Worm (Caenorhabditis elegans) whole organism, L1 larva: ENCODE measurements around the gene lam-1.

Source experiments
- F16B12.6 ChIP-seq: fragments of 150-350 bp; optimal IDR thresholded peaks from 2 replicates; lab custom pipeline; 2014; ENCODE audit warnings: missing biosample characterization, missing genetic modification characterization
- Y116A8C.19 ChIP-seq: sonication (generic microtip); optimal IDR thresholded peaks from 2 replicates; lab custom pipeline; 2016; ENCODE audit warnings: missing compliant biosample characterization, missing genetic modification characterization, borderline replicate concordance
- aha-1 ChIP-seq: fragments of 150-350 bp; optimal IDR thresholded peaks from 2 replicates; lab custom pipeline; 2014; ENCODE audit warnings: missing biosample characterization, missing genetic modification characterization
- aly-2 ChIP-seq: fragments of 150-350 bp; optimal IDR thresholded peaks from 2 replicates; lab custom pipeline; 2014; ENCODE audit warnings: missing biosample characterization, missing genetic modification characterization
- blmp-1 ChIP-seq: fragments of 150-350 bp; optimal IDR thresholded peaks from 2 replicates; lab custom pipeline; 2014; ENCODE audit warnings: missing biosample characterization, missing genetic modification characterization
- ceh-88 ChIP-seq: fragments of 200-800 bp; sonication (Bioruptor generic); IDR thresholded peaks from 2 replicates; pipeline ENCODE4 v1.3.6; 2022; ENCODE audit warnings: missing genetic modification characterization, missing compliant biosample characterization
- ces-1 ChIP-seq: fragments of 150-350 bp; optimal IDR thresholded peaks from 2 replicates; lab custom pipeline; 2014; ENCODE audit warnings: missing biosample characterization, missing genetic modification reagents, missing genetic modification characterization
- dpl-1 ChIP-seq, 3 experiments: fragments of 150-350 bp in 2 of 3; sonication (generic microtip) in 1 of 3; optimal IDR thresholded peaks; 2 replicates each; lab custom pipeline; 2014 to 2017; ENCODE audit warnings: missing biosample characterization in 3 of 3, missing genetic modification characterization in 3 of 3, missing genetic modification reagents in 3 of 3
- dsc-1 ChIP-seq: sonication (generic microtip); optimal IDR thresholded peaks from 2 replicates; lab custom pipeline; 2016; ENCODE audit warnings: mild to moderate bottlenecking, missing genetic modification characterization, missing compliant biosample characterization
- efl-1 ChIP-seq, 4 experiments: fragments of 150-350 bp; optimal IDR thresholded peaks in 3 of 4; peaks in 1 of 4; 1 replicate in 1 of 4; 2 replicates in 3 of 4; lab custom pipeline; 2014; ENCODE audit warnings: missing biosample characterization in 2 of 4, missing genetic modification characterization in 2 of 4, missing genetic modification reagents in 2 of 4
- efl-3 ChIP-seq: fragments of 200-800 bp; sonication (Bioruptor generic); optimal IDR thresholded peaks from 2 replicates; lab custom pipeline; 2018; ENCODE audit warnings: mild to moderate bottlenecking, missing genetic modification characterization, missing compliant biosample characterization
- egl-13 ChIP-seq: sonication (generic microtip); optimal IDR thresholded peaks from 2 replicates; lab custom pipeline; 2016; ENCODE audit warnings: missing genotype, missing genetic modification reagents, missing genetic modification characterization, missing compliant biosample characterization
- elt-2 ChIP-seq: sonication (generic microtip); optimal IDR thresholded peaks from 2 replicates; lab custom pipeline; 2016; ENCODE audit warnings: missing genetic modification characterization, mild to moderate bottlenecking, inconsistent platforms, missing compliant biosample characterization, missing genetic modification reagents
- elt-3 ChIP-seq, 6 experiments: fragments of 150-350 bp in 1 of 6; sonication (generic microtip); optimal IDR thresholded peaks; 2 replicates each; lab custom pipeline; 2017 to 2018; ENCODE audit warnings: missing biosample characterization in 6 of 6, missing genetic modification characterization in 6 of 6, inconsistent platforms in 1 of 6
- fkh-4 ChIP-seq: sonication (generic microtip); optimal IDR thresholded peaks from 2 replicates; lab custom pipeline; 2016; ENCODE audit warnings: missing compliant biosample characterization, missing genetic modification characterization, borderline replicate concordance
- hlh-4 ChIP-seq: sonication (generic microtip); optimal IDR thresholded peaks from 2 replicates; lab custom pipeline; 2016; ENCODE audit warnings: mild to moderate bottlenecking, missing genetic modification characterization, missing compliant biosample characterization
- isw-1 ChIP-seq: fragments of 200-800 bp; sonication (Bioruptor generic); IDR thresholded peaks from 2 replicates; pipeline ENCODE4 v1.3.6; 2022; ENCODE audit warnings: missing genetic modification characterization, missing compliant biosample characterization
- lin-14 ChIP-seq: fragments of 200-800 bp; sonication (Bioruptor generic); optimal IDR thresholded peaks from 2 replicates; lab custom pipeline; 2018; ENCODE audit warnings: mild to moderate bottlenecking, missing genetic modification characterization, moderate library complexity, missing compliant biosample characterization
- lin-15B ChIP-seq: fragments of 150-350 bp; sonication (generic microtip); optimal IDR thresholded peaks from 3 replicates; lab custom pipeline; 2014; ENCODE audit warnings: missing biosample characterization, missing genetic modification characterization
- lin-35 ChIP-seq, 2 experiments: fragments of 150-350 bp; optimal IDR thresholded peaks; 2 replicates each; lab custom pipeline; 2014; ENCODE audit warnings: missing biosample characterization in 2 of 2, missing genetic modification characterization in 2 of 2, missing genetic modification reagents in 2 of 2
- lsy-2 ChIP-seq, 2 experiments: fragments of 150-350 bp; optimal IDR thresholded peaks; 2 replicates each; lab custom pipeline; 2014; ENCODE audit warnings: missing biosample characterization in 2 of 2, missing genetic modification characterization in 2 of 2
- mab-9 ChIP-seq: fragments of 200-800 bp; sonication (Bioruptor generic); IDR thresholded peaks from 2 replicates; pipeline ENCODE4 v1.3.6; 2022; ENCODE audit warnings: missing genetic modification reagents, missing genetic modification characterization, missing compliant biosample characterization
- mep-1 ChIP-seq: fragments of 150-350 bp; optimal IDR thresholded peaks from 2 replicates; lab custom pipeline; 2014; ENCODE audit warnings: missing biosample characterization, missing genetic modification characterization
- nhr-11 ChIP-seq: fragments of 150-350 bp; optimal IDR thresholded peaks from 2 replicates; lab custom pipeline; 2014; ENCODE audit warnings: missing biosample characterization, missing genetic modification characterization
- nhr-12 ChIP-seq: sonication (generic microtip); optimal IDR thresholded peaks from 2 replicates; lab custom pipeline; 2017; ENCODE audit warnings: missing biosample characterization, missing genetic modification characterization
- nhr-20 ChIP-seq: sonication (generic microtip); optimal IDR thresholded peaks from 2 replicates; lab custom pipeline; 2016; ENCODE audit warnings: mild to moderate bottlenecking, missing genetic modification characterization, missing compliant biosample characterization
- nhr-28 ChIP-seq: fragments of 150-350 bp; optimal IDR thresholded peaks from 2 replicates; lab custom pipeline; 2014; ENCODE audit warnings: missing biosample characterization, missing genetic modification characterization
- nhr-47 ChIP-seq: sonication (generic microtip); optimal IDR thresholded peaks from 2 replicates; lab custom pipeline; 2016; ENCODE audit warnings: mild to moderate bottlenecking, missing genetic modification characterization, moderate library complexity, missing compliant biosample characterization
- nhr-71 ChIP-seq: sonication (generic microtip); optimal IDR thresholded peaks from 2 replicates; lab custom pipeline; 2016; ENCODE audit warnings: mild to moderate bottlenecking, missing genetic modification characterization, moderate library complexity, missing compliant biosample characterization
- nhr-76 ChIP-seq: sonication (generic microtip); optimal IDR thresholded peaks from 2 replicates; lab custom pipeline; 2017; ENCODE audit warnings: missing biosample characterization, missing genetic modification characterization
- nhr-84 ChIP-seq: sonication (generic microtip); optimal IDR thresholded peaks from 2 replicates; lab custom pipeline; 2017; ENCODE audit warnings: missing biosample characterization, missing genetic modification characterization
- nhr-90 ChIP-seq: sonication (generic microtip); optimal IDR thresholded peaks from 2 replicates; lab custom pipeline; 2016; ENCODE audit warnings: mild to moderate bottlenecking, missing genetic modification characterization, missing compliant biosample characterization; ENCODE audit not compliant: poor library complexity
- pax-3 ChIP-seq: fragments of 200-800 bp; sonication (Bioruptor generic); optimal IDR thresholded peaks from 2 replicates; lab custom pipeline; 2018; ENCODE audit warnings: mild to moderate bottlenecking, missing genetic modification characterization, moderate library complexity, missing compliant biosample characterization
- rnt-1 ChIP-seq: sonication (generic microtip); optimal IDR thresholded peaks from 2 replicates; lab custom pipeline; 2016; ENCODE audit warnings: mild to moderate bottlenecking, missing genetic modification characterization, moderate library complexity, missing compliant biosample characterization
- snpc-4 ChIP-seq: fragments of 150-350 bp; optimal IDR thresholded peaks from 2 replicates; lab custom pipeline; 2014; ENCODE audit warnings: missing biosample characterization, missing genetic modification characterization
- snu-23 ChIP-seq: sonication (generic microtip); optimal IDR thresholded peaks from 2 replicates; lab custom pipeline; 2016; ENCODE audit warnings: missing genetic modification characterization, missing compliant biosample characterization
- sox-4 ChIP-seq: sonication (generic microtip); optimal IDR thresholded peaks from 2 replicates; lab custom pipeline; 2016; ENCODE audit warnings: missing genetic modification characterization, missing compliant biosample characterization
- sup-37 ChIP-seq: fragments of 200-800 bp; sonication (Bioruptor generic); optimal IDR thresholded peaks from 2 replicates; lab custom pipeline; 2018; ENCODE audit warnings: mild to moderate bottlenecking, missing genetic modification characterization, missing compliant biosample characterization
- tbx-2 ChIP-seq: sonication (generic microtip); optimal IDR thresholded peaks from 2 replicates; lab custom pipeline; 2016; ENCODE audit warnings: missing genetic modification characterization, missing compliant biosample characterization
- tlp-1 ChIP-seq: fragments of 150-350 bp; optimal IDR thresholded peaks from 2 replicates; lab custom pipeline; 2014; ENCODE audit warnings: missing biosample characterization, missing genetic modification characterization
- unc-130 ChIP-seq: fragments of 150-350 bp; optimal IDR thresholded peaks from 2 replicates; lab custom pipeline; 2017; ENCODE audit warnings: missing biosample characterization, missing genetic modification characterization, inconsistent platforms
- unc-62 ChIP-seq: fragments of 150-350 bp; optimal IDR thresholded peaks from 2 replicates; lab custom pipeline; 2014; ENCODE audit warnings: missing biosample characterization, missing genetic modification reagents, missing genetic modification characterization
- vab-15 ChIP-seq: sonication (generic microtip); optimal IDR thresholded peaks from 2 replicates; lab custom pipeline; 2017; ENCODE audit warnings: missing genotype, mild to moderate bottlenecking, missing genetic modification characterization, missing compliant biosample characterization
- xbp-1 ChIP-seq: sonication (generic microtip); optimal IDR thresholded peaks from 2 replicates; lab custom pipeline; 2016; ENCODE audit warnings: missing genetic modification characterization, missing compliant biosample characterization
- zip-4 ChIP-seq: fragments of 200-800 bp; sonication (Bioruptor generic); optimal IDR thresholded peaks from 2 replicates; lab custom pipeline; 2018; ENCODE audit warnings: mild to moderate bottlenecking, missing genetic modification characterization, moderate library complexity, missing compliant biosample characterization
- ztf-11 ChIP-seq, 2 experiments: sonication (generic microtip); optimal IDR thresholded peaks; 2 replicates each; lab custom pipeline; 2016 to 2017; ENCODE audit warnings: missing genetic modification characterization in 2 of 2, missing biosample characterization in 1 of 2, missing compliant biosample characterization in 1 of 2

The lam-1 gene

ce11 chrIV:5173032-5173431, at the start of gene lam-1:
Gene lam-1, plus strand, starts transcription at chrIV:5173332.
- TF ChIP-seq lsy-2 (tag; optimal IDR thresholded peaks at IDR 0.05; lab: Kevin White, UChicago) (no peak), ces-1 (GFP tag; lab: Kevin White, UChicago) (no peak), nhr-84 (no peak), mab-9 (GFP tag; lab: Robert Waterston, UW) (no peak), nhr-12 (no peak)
- TF ChIP-seq, all 84 proteins: peak for 0

ce11 chrIV:5131781-5132180, 41.4 kb upstream of the lam-1 start:
- TF ChIP-seq elt-3 (tag; optimal IDR thresholded peaks at IDR 0.05; lab: Kevin White, UChicago) (peak in 3 of 6 experiments; percentile 51 to 78 (median 65)), vab-15 (tag; lab: Kevin White, UChicago) (no peak), unc-62 (GFP tag; lab: Kevin White, UChicago) (no peak), elt-2 (tag; lab: Kevin White, UChicago) (peak; percentile 12), F16B12.6 (tag; lab: Kevin White, UChicago) (no peak), mab-9 (GFP tag; lab: Robert Waterston, UW) (no peak), isw-1 (GFP tag; lab: Robert Waterston, UW) (no peak), zip-4 (no peak), Y116A8C.19 (no peak), hlh-4 (no peak), blmp-1 (tag; lab: Kevin White, UChicago) (peak; percentile 48), nhr-11 (tag; lab: Kevin White, UChicago) (no peak), snu-23 (GFP tag; lab: Kevin White, UChicago) (no peak), lin-14 (GFP tag; lab: Kevin White, UChicago) (peak; percentile 3), ztf-11 (tag; optimal IDR thresholded peaks at IDR 0.05; lab: Kevin White, UChicago) (no peak)
- TF ChIP-seq, all 84 proteins: peak for 4

- TF ChIP-seq tbx-2 (tag; lab: Kevin White, UChicago), result no peak
- TF ChIP-seq lin-15B (tag; lab: Kevin White, UChicago), result no peak
- TF ChIP-seq vab-15 (tag; lab: Kevin White, UChicago), result no peak
- no peak for TF ChIP-seq sup-37 (GFP tag; lab: Kevin White, UChicago)
- no peak for TF ChIP-seq nhr-20 (tag; lab: Kevin White, UChicago)
- no peak for TF ChIP-seq ceh-88 (GFP tag; lab: Robert Waterston, UW)
- no peak for TF ChIP-seq egl-13 (tag; lab: Kevin White, UChicago)
- TF ChIP-seq rnt-1 (tag; lab: Kevin White, UChicago), result no peak
- TF ChIP-seq dsc-1 (tag; lab: Kevin White, UChicago), result peak; percentile 33
- TF ChIP-seq elt-2 (tag; lab: Kevin White, UChicago), result no peak
- no peak for TF ChIP-seq fkh-4 (tag; lab: Kevin White, UChicago)
- no peak for TF ChIP-seq xbp-1 (tag; lab: Kevin White, UChicago)
- peak; percentile 11 for TF ChIP-seq mep-1 (tag; lab: Kevin White, UChicago)
- TF ChIP-seq ztf-11 (tag; optimal IDR thresholded peaks at IDR 0.05; lab: Kevin White, UChicago), result peak in 1 of 2 experiments; percentile 16
- no peak for TF ChIP-seq aha-1 (tag; lab: Kevin White, UChicago)
- no peak for TF ChIP-seq Y116A8C.19
- peak in 1 of 3 experiments; percentile 20 for TF ChIP-seq dpl-1 (GFP tag; optimal IDR thresholded peaks at IDR 0.05; lab: Kevin White, UChicago)
- TF ChIP-seq nhr-71 (tag; lab: Kevin White, UChicago), result peak; percentile 53
- TF ChIP-seq lsy-2 (tag; optimal IDR thresholded peaks at IDR 0.05; lab: Kevin White, UChicago), result peak; percentile 15 to 53
- TF ChIP-seq unc-130 (tag; lab: Kevin White, UChicago), result no peak
- TF ChIP-seq nhr-28, result no peak
- peak; percentile 11 to 34 for TF ChIP-seq lin-35 (GFP tag; optimal IDR thresholded peaks at IDR 0.05; lab: Kevin White, UChicago)
- TF ChIP-seq efl-3 (GFP tag; lab: Kevin White, UChicago), result no peak
- no peak for TF ChIP-seq nhr-76 (tag; lab: Kevin White, UChicago)
- no peak for TF ChIP-seq tlp-1
- TF ChIP-seq nhr-84, result no peak
- TF ChIP-seq blmp-1 (tag; lab: Kevin White, UChicago), result peak; percentile 92
- TF ChIP-seq nhr-90 (tag; lab: Kevin White, UChicago), result no peak
- no peak for TF ChIP-seq efl-1 (optimal IDR thresholded peaks at IDR 0.05; lab: Kevin White, UChicago)
- peak in 1 of 2 experiments; percentile 90 for TF ChIP-seq efl-1 (GFP tag; optimal IDR thresholded peaks at IDR 0.05 in 1 of 2; lab: Kevin White, UChicago)
- TF ChIP-seq aly-2 (tag; lab: Kevin White, UChicago), result no peak
- TF ChIP-seq nhr-47 (tag; lab: Kevin White, UChicago), result peak; percentile 28
- no peak for TF ChIP-seq snpc-4 (tag; lab: Kevin White, UChicago)
- no peak for TF ChIP-seq nhr-12
- TF ChIP-seq lin-14 (GFP tag; lab: Kevin White, UChicago), result peak; percentile 70
- TF ChIP-seq sox-4 (tag; lab: Kevin White, UChicago), result no peak
- TF ChIP-seq pax-3 (tag; lab: Kevin White, UChicago), result no peak
These were observed 39.3 kb upstream of the lam-1 start for ce11 chrIV:5133791-5134370.
